Fruit fly (Drosophila melanogaster): ENCODE data around the gene CG18745.
A peak's percentile ranks its signal among the peaks of the same experiment; 100 is the strongest.

The CG18745 gene

DNA sequence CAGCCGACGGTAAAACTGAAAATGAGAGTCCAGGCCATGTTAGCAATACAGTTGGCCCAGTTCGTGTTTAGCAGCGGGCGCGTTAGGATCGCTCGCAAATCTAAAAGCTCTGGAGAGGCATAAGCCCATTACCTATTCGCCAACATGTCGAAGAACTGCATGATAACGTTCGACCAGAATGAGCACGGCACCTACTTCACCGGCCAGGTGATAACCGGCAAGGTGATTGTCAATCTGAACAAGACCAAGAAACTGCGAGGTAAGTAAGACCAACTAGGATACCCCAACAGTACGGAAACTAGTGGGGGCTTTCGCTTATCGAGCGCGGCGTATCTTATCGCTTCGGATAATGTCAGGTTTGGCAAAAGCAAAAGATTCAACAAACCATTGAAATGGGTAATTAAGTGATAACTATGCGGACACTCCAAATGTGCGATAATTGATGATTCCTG is 4.7 kb upstream of the CG18745 start, which contains the start of gene CG10086 (continued):
- no peak for TF ChIP-seq esg (GFP tag; conservative IDR thresholded peaks at IDR 0.05)
- TF ChIP-seq chinmo (GFP tag; IDR thresholded peaks at IDR 0.05; ENCODE audit: partially characterized antibody) = 0 out of 4 replicates have a peak, but pooled peaks have one; percentile 14
- TF ChIP-seq CG10147 (GFP tag; optimal IDR thresholded peaks at IDR 0.05) = no peak
- no peak for TF ChIP-seq Xbp1 (GFP tag; optimal IDR thresholded peaks at IDR 0.05)
- TF ChIP-seq dimm (GFP tag; IDR thresholded peaks at IDR 0.05) = no peak
- TF ChIP-seq ap (GFP tag; IDR thresholded peaks at IDR 0.05) = no peak
- TF ChIP-seq sqz (GFP tag; optimal IDR thresholded peaks at IDR 0.05) = no peak
- no peak for TF ChIP-seq usp (GFP tag; optimal IDR thresholded peaks at IDR 0.05)
- TF ChIP-seq CG6813 (GFP tag; optimal IDR thresholded peaks at IDR 0.05) = no peak
- TF ChIP-seq kah (GFP tag; optimal IDR thresholded peaks at IDR 0.05) = no peak
- TF ChIP-seq Ets65A (GFP tag) = no peak
- TF ChIP-seq CG34376 (GFP tag; optimal IDR thresholded peaks at IDR 0.05) = peak; percentile 86
- TF ChIP-seq gfzf (GFP tag; optimal IDR thresholded peaks at IDR 0.05) = no peak
- TF ChIP-seq CG6765 (GFP tag; optimal IDR thresholded peaks at IDR 0.05) = no peak

DNA sequence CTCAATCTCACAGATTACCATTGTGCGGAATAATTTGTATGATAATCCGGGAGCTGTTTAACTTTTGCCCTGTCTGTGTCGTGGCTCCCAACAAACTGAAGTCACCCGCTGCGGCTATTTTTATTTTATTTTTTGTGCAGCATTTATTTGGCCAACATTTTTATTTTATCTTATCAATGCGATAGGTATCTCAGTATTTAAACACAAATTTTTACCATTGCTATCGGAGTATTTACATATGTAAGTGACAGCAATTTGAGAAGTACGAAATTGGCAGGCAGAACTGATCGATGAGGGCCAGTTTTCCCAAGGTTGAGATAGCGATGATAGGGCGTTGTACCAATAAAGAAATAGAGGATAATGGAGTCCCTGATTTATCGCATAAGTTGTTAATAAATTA is 4.2 kb upstream of the CG18745 start, which contains the start of gene CG18746:
TSS of gene CG18746 (minus strand) at position 101 of the 400 bp plus-strand sequence.
- no peak for TF ChIP-seq CG17802 (tag; optimal IDR thresholded peaks at IDR 0.05)
- no peak for TF ChIP-seq Lpt (GFP tag; optimal IDR thresholded peaks at IDR 0.05)
- TF ChIP-seq lab (GFP tag; optimal IDR thresholded peaks at IDR 0.05) = peak; percentile 9
- no peak for TF ChIP-seq Jarid2 (GFP tag; optimal IDR thresholded peaks at IDR 0.05)
- TF ChIP-seq slbo (GFP tag; IDR thresholded peaks at IDR 0.05) = no peak
- TF ChIP-seq amos (GFP tag; IDR thresholded peaks at IDR 0.05; ENCODE audit: partially characterized antibody) = no peak
- no peak for TF ChIP-seq Eip74EF (GFP tag; optimal IDR thresholded peaks at IDR 0.05)
- peak; percentile 36 for TF ChIP-seq sd (tag; optimal IDR thresholded peaks at IDR 0.05)
- no peak for TF ChIP-seq grn (GFP tag; optimal IDR thresholded peaks at IDR 0.05)
- peak in 1 of 2 experiments; percentile 8 for TF ChIP-seq eve (GFP tag; optimal IDR thresholded peaks at IDR 0.05)
- TF ChIP-seq CG10267 (tag; optimal IDR thresholded peaks at IDR 0.05) = no peak
- no peak for TF ChIP-seq Side (GFP tag; optimal IDR thresholded peaks at IDR 0.05)
- peak; percentile 7 for TF ChIP-seq mirr (GFP tag; optimal IDR thresholded peaks at IDR 0.05)
- no peak for TF ChIP-seq ham (GFP tag; IDR thresholded peaks at IDR 0.05)
- TF ChIP-seq ssp (GFP tag; IDR thresholded peaks at IDR 0.05) = no peak
- TF ChIP-seq CG32532 (GFP tag; IDR thresholded peaks at IDR 0.05) = no peak

DNA sequence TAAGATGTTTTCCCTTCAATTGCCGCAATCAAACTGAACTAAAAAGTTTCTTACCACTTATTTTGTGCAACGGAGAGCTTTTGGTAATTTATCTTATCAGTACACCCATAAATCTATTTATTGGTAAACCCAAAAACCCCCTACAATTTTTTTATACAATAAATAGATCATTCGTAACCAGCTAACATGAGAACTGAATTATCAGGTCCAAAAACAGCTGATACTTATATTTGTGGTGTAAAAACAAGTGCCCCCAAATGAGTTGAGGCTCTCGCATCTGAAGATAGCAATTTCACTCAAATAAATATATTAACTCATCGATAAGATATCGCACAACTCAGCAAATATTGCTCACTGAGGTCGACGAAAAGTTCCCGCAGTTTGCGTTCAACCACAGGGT is 2.0 kb upstream of the CG18745 start, which contains the start of gene CG18748:
TSS of gene CG18748 (minus strand) at position 25 of the 400 bp plus-strand sequence.
- TF ChIP-seq crp (GFP tag; optimal IDR thresholded peaks at IDR 0.05) = peak in 1 of 2 experiments; percentile 12
- TF ChIP-seq CG7786 (GFP tag; optimal IDR thresholded peaks at IDR 0.05) = no peak
- no peak for TF ChIP-seq Eip74EF (GFP tag; optimal IDR thresholded peaks at IDR 0.05)
- peak; percentile 72; the same call in 1 of the 3 replicates for TF ChIP-seq z (GFP tag; IDR thresholded peaks at IDR 0.05)
- TF ChIP-seq MESR4 (GFP tag; optimal IDR thresholded peaks at IDR 0.05) = no peak
- TF ChIP-seq schlank (tag; optimal IDR thresholded peaks at IDR 0.05) = no peak
- TF ChIP-seq Pdp1 (GFP tag; optimal IDR thresholded peaks at IDR 0.05) = peak in 1 of 2 experiments; percentile 22
- TF ChIP-seq mirr (GFP tag; optimal IDR thresholded peaks at IDR 0.05) = peak; percentile 59
- TF ChIP-seq CG6654 (GFP tag; optimal IDR thresholded peaks at IDR 0.05) = no peak
- TF ChIP-seq Asciz (GFP tag; optimal IDR thresholded peaks at IDR 0.05) = no peak
- TF ChIP-seq exex (tag; optimal IDR thresholded peaks at IDR 0.05) = peak; percentile 87
- TF ChIP-seq CG34376 (GFP tag; optimal IDR thresholded peaks at IDR 0.05) = peak; percentile 59
- TF ChIP-seq h (optimal IDR thresholded peaks at IDR 0.05) = no peak
- peak; percentile 16 for TF ChIP-seq sd (tag; optimal IDR thresholded peaks at IDR 0.05)
- no peak for TF ChIP-seq eve (GFP tag; optimal IDR thresholded peaks at IDR 0.05)
- no peak for TF ChIP-seq Sox100B (GFP tag; optimal IDR thresholded peaks at IDR 0.05)
- no peak for TF ChIP-seq ab (GFP tag; optimal IDR thresholded peaks at IDR 0.05)
- TF ChIP-seq CG17612 (GFP tag; IDR thresholded peaks at IDR 0.05) = no peak
- TF ChIP-seq grn (GFP tag; optimal IDR thresholded peaks at IDR 0.05) = peak; percentile 24
- peak; percentile 92 for TF ChIP-seq sug (tag; optimal IDR thresholded peaks at IDR 0.05)
- no peak for TF ChIP-seq CG9609 (GFP tag; optimal IDR thresholded peaks at IDR 0.05)
- peak; percentile 19 for TF ChIP-seq CG5180 (GFP tag; optimal IDR thresholded peaks at IDR 0.05)
- TF ChIP-seq twi (tag; optimal IDR thresholded peaks at IDR 0.05) = no peak
- TF ChIP-seq Hey (tag; optimal IDR thresholded peaks at IDR 0.05) = peak; percentile 5
